Fruit fly (Drosophila melanogaster) whole organism, prepupa: Measurements from ENCODE around the gene CG17141.
A peak's percentile ranks its signal among the peaks of the same experiment; 100 is the strongest.

ENCODE experiments used
- Blimp-1 ChIP-seq: fragments of 200-800 bp; sonication (Bioruptor generic); optimal IDR thresholded peaks from 3 replicates; lab custom pipeline; 2017; ENCODE audit warnings: missing biosample characterization, missing genetic modification characterization, mild to moderate bottlenecking, moderate library complexity, missing genetic modification reagents
- CG10631 ChIP-seq: fragments of 200-800 bp; sonication (Bioruptor generic); optimal IDR thresholded peaks from 2 replicates; lab custom pipeline; 2016; ENCODE audit warnings: missing biosample characterization, missing genetic modification characterization
- CG11762 ChIP-seq: fragments of 200-800 bp; sonication (Bioruptor generic); optimal IDR thresholded peaks from 3 replicates; lab custom pipeline; 2016; ENCODE audit warnings: missing biosample characterization, missing genetic modification characterization; ENCODE audit not compliant: insufficient read depth
- CG11902 ChIP-seq: fragments of 200-800 bp; sonication (Bioruptor generic); optimal IDR thresholded peaks from 3 replicates; lab custom pipeline; 2016; ENCODE audit warnings: missing biosample characterization, missing genetic modification characterization
- CG1621 ChIP-seq: fragments of 200-800 bp; sonication (Bioruptor generic); optimal IDR thresholded peaks from 3 replicates; lab custom pipeline; 2018; ENCODE audit warnings: missing biosample characterization, mild to moderate bottlenecking, missing genetic modification characterization
- CG16779 ChIP-seq: fragments of 200-800 bp; sonication (Bioruptor generic); optimal IDR thresholded peaks from 3 replicates; lab custom pipeline; 2017; ENCODE audit warnings: missing biosample characterization, mild to moderate bottlenecking, missing genetic modification characterization
- CG31627 ChIP-seq: fragments of 200-800 bp; sonication (Bioruptor generic); optimal IDR thresholded peaks from 3 replicates; lab custom pipeline; 2016; ENCODE audit warnings: missing biosample characterization, missing genetic modification characterization
- CG32006 ChIP-seq: fragments of 200-800 bp; sonication (Bioruptor generic); optimal IDR thresholded peaks from 3 replicates; lab custom pipeline; 2017; ENCODE audit warnings: missing biosample characterization, mild to moderate bottlenecking, missing genetic modification characterization
- CG34406 ChIP-seq: fragments of 200-800 bp; sonication (Bioruptor generic); optimal IDR thresholded peaks from 3 replicates; lab custom pipeline; 2016; ENCODE audit warnings: missing biosample characterization, missing genetic modification characterization
- CG6163 ChIP-seq: fragments of 200-800 bp; sonication (Bioruptor generic); IDR thresholded peaks from 3 replicates; pipeline ENCODE4 v1.3.6; 2022; ENCODE audit warnings: missing biosample characterization, missing genetic modification characterization
- CG6792 ChIP-seq: fragments of 200-800 bp; sonication (Bioruptor generic); optimal IDR thresholded peaks from 3 replicates; lab custom pipeline; 2016; ENCODE audit warnings: missing biosample characterization, missing genetic modification characterization
- CG6808 ChIP-seq: fragments of 200-800 bp; sonication (Bioruptor generic); optimal IDR thresholded peaks from 3 replicates; lab custom pipeline; 2017; ENCODE audit warnings: missing biosample characterization, missing genetic modification characterization, mild to moderate bottlenecking, moderate library complexity, missing genetic modification reagents
- CG7368 ChIP-seq: fragments of 200-800 bp; sonication (Bioruptor generic); optimal IDR thresholded peaks from 3 replicates; lab custom pipeline; 2016; ENCODE audit warnings: missing biosample characterization, missing genetic modification characterization
- CG8119 ChIP-seq: fragments of 200-800 bp; sonication (Bioruptor generic); IDR thresholded peaks from 3 replicates; pipeline ENCODE4 v1.3.6; 2022; ENCODE audit warnings: missing biosample characterization, missing genetic modification characterization
- Eip78C ChIP-seq: fragments of 200-800 bp; sonication (Bioruptor generic); peaks from one replicate; lab custom pipeline; 2016; ENCODE audit warnings: missing biosample characterization, missing genetic modification characterization
- Eip93F ChIP-seq: fragments of 200-800 bp; sonication (Bioruptor generic); optimal IDR thresholded peaks from 2 replicates; lab custom pipeline; 2016; ENCODE audit warnings: missing biosample characterization, mild to moderate bottlenecking, missing genetic modification characterization
- Ets21C ChIP-seq: fragments of 200-800 bp; sonication (Bioruptor generic); optimal IDR thresholded peaks from 3 replicates; lab custom pipeline; 2016; ENCODE audit warnings: missing biosample characterization, missing genetic modification characterization
- Gug ChIP-seq: fragments of 200-800 bp; sonication (Bioruptor generic); IDR thresholded peaks from 2 replicates; pipeline ENCODE4 v1.3.6; 2022; ENCODE audit warnings: missing biosample characterization, missing genetic modification characterization
- Hr39 ChIP-seq: fragments of 200-800 bp; sonication (Bioruptor generic); optimal IDR thresholded peaks from 2 replicates; lab custom pipeline; 2016; ENCODE audit warnings: missing biosample characterization, missing genetic modification characterization
- Hr4 ChIP-seq: fragments of 200-800 bp; sonication (Bioruptor generic); optimal IDR thresholded peaks from 3 replicates; lab custom pipeline; 2016; ENCODE audit warnings: missing biosample characterization, missing genetic modification characterization
- Lpt ChIP-seq: fragments of 200-800 bp; sonication (Bioruptor generic); optimal IDR thresholded peaks from 3 replicates; lab custom pipeline; 2016; ENCODE audit warnings: missing biosample characterization, missing genetic modification characterization
- Met ChIP-seq: fragments of 200-800 bp; sonication (Bioruptor generic); optimal IDR thresholded peaks from 3 replicates; lab custom pipeline; 2016; ENCODE audit warnings: missing biosample characterization, missing genetic modification characterization
- OdsH ChIP-seq: fragments of 200-800 bp; sonication (Bioruptor generic); optimal IDR thresholded peaks from 3 replicates; lab custom pipeline; 2016; ENCODE audit warnings: missing biosample characterization, missing genetic modification characterization
- Sox102F ChIP-seq: fragments of 200-800 bp; sonication (Bioruptor generic); optimal IDR thresholded peaks from 2 replicates; lab custom pipeline; 2016; ENCODE audit warnings: missing biosample characterization, mild to moderate bottlenecking, missing genetic modification characterization
- achi ChIP-seq: fragments of 200-800 bp; sonication (Bioruptor generic); optimal IDR thresholded peaks from 3 replicates; lab custom pipeline; 2016; ENCODE audit warnings: missing biosample characterization, missing genetic modification characterization
- acj6 ChIP-seq: fragments of 200-800 bp; sonication (Bioruptor generic); optimal IDR thresholded peaks from 3 replicates; lab custom pipeline; 2016; ENCODE audit warnings: missing biosample characterization, missing genetic modification characterization
- cyc ChIP-seq: fragments of 200-800 bp; sonication (Bioruptor generic); optimal IDR thresholded peaks from 3 replicates; lab custom pipeline; 2016; ENCODE audit warnings: missing biosample characterization, missing genetic modification characterization
- dsx ChIP-seq: fragments of 200-800 bp; optimal IDR thresholded peaks from 3 replicates; lab custom pipeline; 2019; ENCODE audit warnings: missing biosample characterization, mild to moderate bottlenecking, missing genetic modification characterization, moderate library complexity; ENCODE audit not compliant: poor library complexity, severe bottlenecking
- fd59A ChIP-seq: fragments of 200-800 bp; sonication (Bioruptor generic); optimal IDR thresholded peaks from 2 replicates; lab custom pipeline; 2017; ENCODE audit warnings: missing biosample characterization, mild to moderate bottlenecking, missing genetic modification characterization, missing genetic modification reagents
- fd85E ChIP-seq: fragments of 200-800 bp; sonication (Bioruptor generic); optimal IDR thresholded peaks from 3 replicates; lab custom pipeline; 2016; ENCODE audit warnings: missing biosample characterization, missing genetic modification characterization
- net ChIP-seq: fragments of 200-800 bp; sonication (Bioruptor generic); optimal IDR thresholded peaks from 3 replicates; lab custom pipeline; 2016; ENCODE audit warnings: missing biosample characterization, missing genetic modification characterization
- salr ChIP-seq, 2 experiments: fragments of 200-800 bp; sonication (Bioruptor generic); optimal IDR thresholded peaks; 3 replicates each; lab custom pipeline; 2016 to 2018; ENCODE audit warnings: missing biosample characterization in 2 of 2, missing genetic modification characterization in 2 of 2, mild to moderate bottlenecking in 1 of 2
- spab ChIP-seq: fragments of 200-800 bp; sonication (Bioruptor generic); optimal IDR thresholded peaks from 2 replicates; lab custom pipeline; 2017; ENCODE audit warnings: missing biosample characterization, mild to moderate bottlenecking, missing genetic modification characterization, missing genetic modification reagents
- svp ChIP-seq: fragments of 200-800 bp; sonication (Bioruptor generic); peaks from one replicate; lab custom pipeline; 2016; ENCODE audit warnings: missing biosample characterization, missing genetic modification characterization
- vri ChIP-seq: fragments of 200-800 bp; sonication (Bioruptor generic); optimal IDR thresholded peaks from 3 replicates; lab custom pipeline; 2016; ENCODE audit warnings: missing biosample characterization, mild to moderate bottlenecking, missing genetic modification characterization

CG17141 gene

DNA sequence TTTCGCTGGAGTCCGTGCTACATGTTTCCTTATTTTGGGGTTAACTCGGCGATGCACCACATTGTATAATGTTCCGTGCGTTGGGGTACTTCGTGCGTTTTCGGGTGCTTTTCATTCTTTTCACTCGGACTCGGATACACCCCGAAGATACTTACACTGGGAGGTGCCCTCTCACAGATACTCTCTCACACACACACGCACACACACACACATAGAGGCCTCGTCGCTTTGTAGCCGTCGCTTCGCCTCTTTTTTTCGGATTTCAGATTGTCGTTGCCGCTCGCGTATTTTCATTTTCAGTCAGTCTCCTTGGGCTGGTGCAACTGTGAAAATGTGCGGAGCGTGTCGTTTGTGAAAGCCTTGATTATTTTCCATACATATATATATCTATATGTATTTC lies 34.0 kb upstream of the CG17141 start (continued):
- TF ChIP-seq CG31627 (GFP tag; lab: Kevin White, UChicago) = no peak
- TF ChIP-seq Ets21C (GFP tag; lab: Kevin White, UChicago) = no peak
- no peak for TF ChIP-seq acj6 (GFP tag; lab: Kevin White, UChicago)
- no peak for TF ChIP-seq CG11902 (GFP tag; lab: Kevin White, UChicago)
- TF ChIP-seq CG16779 (tag; lab: Kevin White, UChicago) = peak; percentile 22
- no peak for TF ChIP-seq CG1621 (tag; lab: Kevin White, UChicago)
- no peak for TF ChIP-seq Hr4
- TF ChIP-seq CG6163 (GFP tag; lab: Robert Waterston, UW) = peak; percentile 86
- no peak for TF ChIP-seq Hr39
- TF ChIP-seq CG6792 (GFP tag; lab: Kevin White, UChicago) = peak; percentile 7
- peak; percentile 63 for TF ChIP-seq vri
- TF ChIP-seq cyc (GFP tag; lab: Kevin White, UChicago) = no peak
- TF ChIP-seq spab = no peak
- peak; percentile 76 for TF ChIP-seq Eip78C (GFP tag; lab: Kevin White, UChicago)
- peak; percentile 7 for TF ChIP-seq CG32006 (GFP tag; lab: Kevin White, UChicago)
- no peak for TF ChIP-seq CG6808 (GFP tag; lab: Kevin White, UChicago)
- no peak for TF ChIP-seq Blimp-1 (GFP tag; lab: Kevin White, UChicago)
- TF ChIP-seq CG7368 = no peak
- TF ChIP-seq net (GFP tag; lab: Kevin White, UChicago) = peak; percentile 51
- peak; percentile 87 for TF ChIP-seq Eip93F (GFP tag; lab: Kevin White, UChicago)
- TF ChIP-seq CG8119 (GFP tag; lab: Robert Waterston, UW) = peak; percentile 73
- TF ChIP-seq fd85E = peak; percentile 79

DNA sequence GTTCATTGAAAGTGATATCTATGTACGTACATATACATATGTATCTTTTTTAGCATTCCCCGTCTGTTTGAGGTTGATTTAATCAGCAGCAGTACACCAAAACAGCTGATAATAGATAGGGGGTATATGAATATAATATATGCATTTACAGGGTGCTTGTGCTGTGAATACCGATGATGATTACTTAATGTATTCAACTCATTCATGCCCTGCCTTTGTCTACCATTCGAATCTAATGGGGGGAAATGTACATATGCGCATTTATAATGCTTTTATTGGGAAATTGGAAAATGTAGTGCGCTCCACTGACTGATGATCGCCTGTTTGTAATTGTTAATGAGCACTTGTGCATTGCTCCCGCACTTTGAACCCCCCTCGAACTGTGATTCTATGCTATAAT lies 32.7 kb upstream of the CG17141 start:
- TF ChIP-seq CG8119 (GFP tag; lab: Robert Waterston, UW) (no peak), svp (GFP tag; lab: Kevin White, UChicago) (peak; percentile 58)
- TF ChIP-seq, all 60 proteins: peak for 1

DNA sequence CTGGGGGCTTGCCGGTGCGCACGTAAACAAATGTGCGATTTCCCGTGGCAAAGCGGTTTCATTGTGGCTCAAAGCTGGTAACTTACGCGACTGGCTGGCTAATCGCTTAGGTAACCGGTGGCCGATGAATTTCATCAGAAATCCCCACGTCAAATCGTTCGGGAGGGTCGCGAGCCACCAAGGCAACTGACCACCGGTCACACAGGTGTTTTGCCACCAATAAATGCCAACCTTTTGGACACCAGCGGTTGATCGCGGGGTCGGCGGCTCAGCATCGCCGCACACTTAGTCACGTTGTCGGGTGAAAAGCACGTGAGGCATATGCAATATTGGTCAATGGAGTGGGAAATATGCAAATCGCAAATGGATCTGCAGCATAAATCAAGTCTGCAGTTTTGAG lies 29.1 kb upstream of the CG17141 start:
- no peak for TF ChIP-seq CG11902 (GFP tag; lab: Kevin White, UChicago)
- no peak for TF ChIP-seq CG11762 (GFP tag; lab: Kevin White, UChicago)
- TF ChIP-seq dsx (GFP tag; lab: Kevin White, UChicago) = no peak
- no peak for TF ChIP-seq vri
- TF ChIP-seq CG6163 (GFP tag; lab: Robert Waterston, UW) = no peak
- TF ChIP-seq Met (GFP tag; lab: Kevin White, UChicago) = no peak
- no peak for TF ChIP-seq Sox102F
- no peak for TF ChIP-seq Gug
- TF ChIP-seq fd59A = no peak

DNA sequence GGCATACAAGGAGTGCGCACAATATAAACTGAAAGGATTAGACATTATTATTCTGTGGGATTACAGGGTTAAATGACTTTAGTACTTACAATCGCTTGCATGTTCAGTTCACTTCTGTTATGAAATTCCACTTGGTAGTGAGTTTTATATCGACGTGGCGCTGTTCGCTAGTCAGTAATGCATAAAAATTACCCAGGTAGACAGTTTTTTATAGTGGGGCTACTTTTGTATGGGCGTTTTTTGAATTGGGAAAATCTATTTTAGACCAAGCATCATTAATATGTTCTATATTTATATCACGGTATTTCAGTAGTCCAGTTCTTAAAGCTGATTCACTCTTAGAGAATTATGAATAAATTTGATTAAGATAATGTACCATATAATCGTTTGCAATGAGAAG lies 24.3 kb upstream of the CG17141 start, which contains the start of gene CG43095:
Gene CG43095 (minus strand): TSS at position 101 of the 400 bp plus-strand sequence.
- TF ChIP-seq CG34406 (GFP tag; lab: Kevin White, UChicago) (no peak), Blimp-1 (GFP tag; lab: Kevin White, UChicago) (no peak), CG6792 (GFP tag; lab: Kevin White, UChicago) (no peak), CG10631 (no peak), vri (no peak), Lpt (GFP tag; lab: Kevin White, UChicago) (no peak), cyc (GFP tag; lab: Kevin White, UChicago) (no peak), OdsH (GFP tag; lab: Kevin White, UChicago) (no peak), achi (GFP tag; lab: Kevin White, UChicago) (no peak), salr (GFP tag; optimal IDR thresholded peaks at IDR 0.05; lab: Kevin White, UChicago) (no peak), CG8119 (GFP tag; lab: Robert Waterston, UW) (no peak)
- TF ChIP-seq, all 60 proteins: peak for 0
